Worm (Caenorhabditis elegans) whole organism, late embryonic: ENCODE measurements around the gene T08B1.1.

Source experiments
- ama-1 ChIP-seq: fragments of 150-350 bp; optimal IDR thresholded peaks from 2 replicates; lab custom pipeline; 2014
- ceh-19 ChIP-seq: fragments of 200-800 bp; sonication (Bioruptor generic); optimal IDR thresholded peaks from 2 replicates; lab custom pipeline; 2018; ENCODE audit warnings: mild to moderate bottlenecking, missing genetic modification characterization, missing compliant biosample characterization
- elt-2 ChIP-seq: sonication (generic microtip); optimal IDR thresholded peaks from 2 replicates; lab custom pipeline; 2016; ENCODE audit warnings: missing genetic modification reagents, missing genetic modification characterization, missing compliant biosample characterization
- odd-2 ChIP-seq: sonication (generic microtip); optimal IDR thresholded peaks from 2 replicates; lab custom pipeline; 2017; ENCODE audit warnings: antibody characterized with exemption, mild to moderate bottlenecking, missing genetic modification characterization, missing compliant biosample characterization
- pha-2 ChIP-seq: sonication (generic microtip); optimal IDR thresholded peaks from 2 replicates; lab custom pipeline; 2017; ENCODE audit warnings: mild to moderate bottlenecking, missing genetic modification characterization, missing compliant biosample characterization

ce11 chrV:2030661-2031060 lies 43.8 kb upstream of the T08B1.1 start:
- TF ChIP-seq pha-2 (no peak), ceh-19 (GFP tag; lab: Kevin White, UChicago) (no peak), odd-2 (no peak), elt-2 (tag; lab: Kevin White, UChicago) (no peak), ama-1 (no peak)
